Worm (Caenorhabditis elegans) whole organism, L1 larva: Measurements from ENCODE around the gene F09B12.7.

Source experiments
- C04F5.9 ChIP-seq: sonication (generic microtip); optimal IDR thresholded peaks from 2 replicates; lab custom pipeline; 2016; ENCODE audit warnings: missing genetic modification characterization, missing compliant biosample characterization
- C16A3.4 ChIP-seq: fragments of 150-350 bp; optimal IDR thresholded peaks from 2 replicates; lab custom pipeline; 2014; ENCODE audit warnings: missing biosample characterization, missing genetic modification characterization
- C34B4.2 ChIP-seq: sonication (generic microtip); optimal IDR thresholded peaks from 2 replicates; lab custom pipeline; 2017; ENCODE audit warnings: mild to moderate bottlenecking, missing genetic modification characterization, missing compliant biosample characterization
- aha-1 ChIP-seq: fragments of 150-350 bp; optimal IDR thresholded peaks from 2 replicates; lab custom pipeline; 2014; ENCODE audit warnings: missing biosample characterization, missing genetic modification characterization
- alr-1 ChIP-seq: fragments of 200-800 bp; sonication (Bioruptor generic); optimal IDR thresholded peaks from 2 replicates; lab custom pipeline; 2018; ENCODE audit warnings: borderline replicate concordance, mild to moderate bottlenecking, missing genetic modification characterization, missing compliant biosample characterization
- aly-2 ChIP-seq: fragments of 150-350 bp; optimal IDR thresholded peaks from 2 replicates; lab custom pipeline; 2014; ENCODE audit warnings: missing biosample characterization, missing genetic modification characterization
- ceh-90 ChIP-seq: sonication (generic microtip); optimal IDR thresholded peaks from 2 replicates; lab custom pipeline; 2016; ENCODE audit warnings: missing genetic modification characterization, missing compliant biosample characterization
- egl-13 ChIP-seq: sonication (generic microtip); optimal IDR thresholded peaks from 2 replicates; lab custom pipeline; 2016; ENCODE audit warnings: missing genotype, missing genetic modification reagents, missing genetic modification characterization, missing compliant biosample characterization
- egl-27 ChIP-seq, 2 experiments: fragments of 150-350 bp in 1 of 2; sonication (generic microtip); optimal IDR thresholded peaks; 3 replicates each; lab custom pipeline; 2017 to 2018; ENCODE audit warnings: missing biosample characterization in 2 of 2, missing genetic modification characterization in 2 of 2, missing genetic modification reagents in 2 of 2
- elt-3 ChIP-seq, 6 experiments: fragments of 150-350 bp in 1 of 6; sonication (generic microtip); optimal IDR thresholded peaks; 2 replicates each; lab custom pipeline; 2017 to 2018; ENCODE audit warnings: missing biosample characterization in 6 of 6, missing genetic modification characterization in 6 of 6, inconsistent platforms in 1 of 6
- ets-5 ChIP-seq: fragments of 200-800 bp; sonication (Bioruptor generic); IDR thresholded peaks from 2 replicates; pipeline ENCODE4 v1.3.6; 2022; ENCODE audit warnings: missing genetic modification characterization, missing compliant biosample characterization
- fkh-4 ChIP-seq: sonication (generic microtip); optimal IDR thresholded peaks from 2 replicates; lab custom pipeline; 2016; ENCODE audit warnings: missing compliant biosample characterization, missing genetic modification characterization, borderline replicate concordance
- fos-1 ChIP-seq: fragments of 150-350 bp; optimal IDR thresholded peaks from 2 replicates; lab custom pipeline; 2014; ENCODE audit warnings: missing biosample characterization, missing genetic modification characterization
- grh-1 ChIP-seq: fragments of 200-800 bp; sonication (Bioruptor generic); IDR thresholded peaks from 2 replicates; pipeline ENCODE4 v1.3.6; 2022; ENCODE audit warnings: missing genetic modification reagents, missing genetic modification characterization, missing compliant biosample characterization
- hlh-17 ChIP-seq: fragments of 200-800 bp; sonication (Bioruptor generic); optimal IDR thresholded peaks from 2 replicates; lab custom pipeline; 2018; ENCODE audit warnings: missing genetic modification characterization, mild to moderate bottlenecking, missing compliant biosample characterization, moderate library complexity, borderline replicate concordance
- lin-14 ChIP-seq: fragments of 200-800 bp; sonication (Bioruptor generic); optimal IDR thresholded peaks from 2 replicates; lab custom pipeline; 2018; ENCODE audit warnings: mild to moderate bottlenecking, missing genetic modification characterization, moderate library complexity, missing compliant biosample characterization
- lin-35 ChIP-seq, 2 experiments: fragments of 150-350 bp; optimal IDR thresholded peaks; 2 replicates each; lab custom pipeline; 2014; ENCODE audit warnings: missing biosample characterization in 2 of 2, missing genetic modification characterization in 2 of 2, missing genetic modification reagents in 2 of 2
- lin-39 ChIP-seq: fragments of 150-350 bp; optimal IDR thresholded peaks from 2 replicates; lab custom pipeline; 2014; ENCODE audit warnings: missing biosample characterization, missing genetic modification reagents, missing genetic modification characterization
- lir-3 ChIP-seq: sonication (generic microtip); optimal IDR thresholded peaks from 2 replicates; lab custom pipeline; 2016; ENCODE audit warnings: mild to moderate bottlenecking, missing genetic modification characterization, moderate library complexity, missing compliant biosample characterization; ENCODE audit not compliant: poor library complexity
- lsy-2 ChIP-seq, 2 experiments: fragments of 150-350 bp; optimal IDR thresholded peaks; 2 replicates each; lab custom pipeline; 2014; ENCODE audit warnings: missing biosample characterization in 2 of 2, missing genetic modification characterization in 2 of 2
- mdl-1 ChIP-seq, 2 experiments: fragments of 150-350 bp; optimal IDR thresholded peaks; 2 replicates each; lab custom pipeline; 2014 to 2017; ENCODE audit warnings: missing biosample characterization in 2 of 2, missing genetic modification characterization in 2 of 2, inconsistent platforms in 1 of 2
- mef-2 ChIP-seq: fragments of 150-350 bp; optimal IDR thresholded peaks from 2 replicates; lab custom pipeline; 2014; ENCODE audit warnings: missing biosample characterization, missing genetic modification characterization
- mep-1 ChIP-seq: fragments of 150-350 bp; optimal IDR thresholded peaks from 2 replicates; lab custom pipeline; 2014; ENCODE audit warnings: missing biosample characterization, missing genetic modification characterization
- nhr-12 ChIP-seq: sonication (generic microtip); optimal IDR thresholded peaks from 2 replicates; lab custom pipeline; 2017; ENCODE audit warnings: missing biosample characterization, missing genetic modification characterization
- nhr-19 ChIP-seq: fragments of 200-800 bp; sonication (Bioruptor generic); conservative IDR thresholded peaks from 2 replicates; pipeline ENCODE4 v1.3.6; 2022; ENCODE audit warnings: missing genetic modification characterization, missing compliant biosample characterization
- nhr-20 ChIP-seq: sonication (generic microtip); optimal IDR thresholded peaks from 2 replicates; lab custom pipeline; 2016; ENCODE audit warnings: mild to moderate bottlenecking, missing genetic modification characterization, missing compliant biosample characterization
- nhr-237 ChIP-seq: fragments of 150-350 bp; optimal IDR thresholded peaks from 2 replicates; lab custom pipeline; 2014; ENCODE audit warnings: missing biosample characterization, missing genetic modification characterization
- nhr-28 ChIP-seq: fragments of 150-350 bp; optimal IDR thresholded peaks from 2 replicates; lab custom pipeline; 2014; ENCODE audit warnings: missing biosample characterization, missing genetic modification characterization
- nhr-71 ChIP-seq: sonication (generic microtip); optimal IDR thresholded peaks from 2 replicates; lab custom pipeline; 2016; ENCODE audit warnings: mild to moderate bottlenecking, missing genetic modification characterization, moderate library complexity, missing compliant biosample characterization
- nhr-77 ChIP-seq: fragments of 150-350 bp; optimal IDR thresholded peaks from 2 replicates; lab custom pipeline; 2014; ENCODE audit warnings: missing biosample characterization, missing genetic modification characterization
- nhr-84 ChIP-seq: sonication (generic microtip); optimal IDR thresholded peaks from 2 replicates; lab custom pipeline; 2017; ENCODE audit warnings: missing biosample characterization, missing genetic modification characterization
- pag-3 ChIP-seq: sonication (generic microtip); optimal IDR thresholded peaks from 2 replicates; lab custom pipeline; 2017; ENCODE audit warnings: missing genetic modification characterization, mild to moderate bottlenecking, missing compliant biosample characterization, antibody characterized with exemption, borderline replicate concordance; ENCODE audit not compliant: insufficient read depth
- pqm-1 ChIP-seq: sonication (generic microtip); optimal IDR thresholded peaks from 3 replicates; lab custom pipeline; 2017; ENCODE audit warnings: missing biosample characterization, missing genetic modification characterization
- rnt-1 ChIP-seq: sonication (generic microtip); optimal IDR thresholded peaks from 2 replicates; lab custom pipeline; 2016; ENCODE audit warnings: mild to moderate bottlenecking, missing genetic modification characterization, moderate library complexity, missing compliant biosample characterization
- sox-4 ChIP-seq: sonication (generic microtip); optimal IDR thresholded peaks from 2 replicates; lab custom pipeline; 2016; ENCODE audit warnings: missing genetic modification characterization, missing compliant biosample characterization
- tlp-1 ChIP-seq: fragments of 150-350 bp; optimal IDR thresholded peaks from 2 replicates; lab custom pipeline; 2014; ENCODE audit warnings: missing biosample characterization, missing genetic modification characterization
- unc-30 ChIP-seq: sonication (generic microtip); optimal IDR thresholded peaks from 2 replicates; lab custom pipeline; 2017; ENCODE audit warnings: missing biosample characterization, missing genetic modification characterization
- unc-62 ChIP-seq: fragments of 150-350 bp; optimal IDR thresholded peaks from 2 replicates; lab custom pipeline; 2014; ENCODE audit warnings: missing biosample characterization, missing genetic modification reagents, missing genetic modification characterization
- vab-15 ChIP-seq: sonication (generic microtip); optimal IDR thresholded peaks from 2 replicates; lab custom pipeline; 2017; ENCODE audit warnings: missing genotype, mild to moderate bottlenecking, missing genetic modification characterization, missing compliant biosample characterization
- xbp-1 ChIP-seq: sonication (generic microtip); optimal IDR thresholded peaks from 2 replicates; lab custom pipeline; 2016; ENCODE audit warnings: missing genetic modification characterization, missing compliant biosample characterization
- zag-1 ChIP-seq: fragments of 150-350 bp; optimal IDR thresholded peaks from 2 replicates; lab custom pipeline; 2014; ENCODE audit warnings: missing biosample characterization, missing genetic modification characterization
- zip-4 ChIP-seq: fragments of 200-800 bp; sonication (Bioruptor generic); optimal IDR thresholded peaks from 2 replicates; lab custom pipeline; 2018; ENCODE audit warnings: mild to moderate bottlenecking, missing genetic modification characterization, moderate library complexity, missing compliant biosample characterization
- ztf-11 ChIP-seq, 2 experiments: sonication (generic microtip); optimal IDR thresholded peaks; 2 replicates each; lab custom pipeline; 2016 to 2017; ENCODE audit warnings: missing genetic modification characterization in 2 of 2, missing biosample characterization in 1 of 2, missing compliant biosample characterization in 1 of 2

The F09B12.7 gene

ce11 chrX:15077597-15078261 lies 17.1 kb downstream of the F09B12.7 start, which contains the start of the genes H40L08.8, H40L08.2 and H40L08.7 (continued):
- TF ChIP-seq xbp-1 = no peak
- no peak for TF ChIP-seq mep-1 (tag; lab: Kevin White, UChicago)
- peak in 1 of 2 experiments; percentile 56 for TF ChIP-seq lin-35 (GFP tag; optimal IDR thresholded peaks at IDR 0.05; lab: Kevin White, UChicago)
- no peak for TF ChIP-seq vab-15 (tag; lab: Kevin White, UChicago)
- peak; percentile 71 for TF ChIP-seq nhr-71
- TF ChIP-seq rnt-1 = no peak
- no peak for TF ChIP-seq sox-4
- no peak for TF ChIP-seq alr-1 (tag; lab: Kevin White, UChicago)
- TF ChIP-seq nhr-20 (tag; lab: Kevin White, UChicago) = peak; percentile 82
- TF ChIP-seq mdl-1 (tag; optimal IDR thresholded peaks at IDR 0.05; lab: Kevin White, UChicago) = peak in 1 of 2 experiments; percentile 41
- TF ChIP-seq nhr-12 (tag; lab: Kevin White, UChicago) = no peak
- no peak for TF ChIP-seq ztf-11 (tag; optimal IDR thresholded peaks at IDR 0.05; lab: Kevin White, UChicago)
- no peak for TF ChIP-seq tlp-1 (tag; lab: Kevin White, UChicago)
- no peak for TF ChIP-seq lir-3
- no peak for TF ChIP-seq hlh-17
- TF ChIP-seq nhr-28 (tag; lab: Kevin White, UChicago) = no peak
- TF ChIP-seq lin-14 (GFP tag; lab: Kevin White, UChicago) = peak; percentile 74
- no peak for TF ChIP-seq ceh-90 (tag; lab: Kevin White, UChicago)
- TF ChIP-seq ets-5 (GFP tag; lab: Robert Waterston, UW) = no peak
- no peak for TF ChIP-seq nhr-237 (tag; lab: Kevin White, UChicago)
- no peak for TF ChIP-seq lin-39
- no peak for TF ChIP-seq C16A3.4
- peak; percentile 33; the same call in 1 of the 2 replicates for TF ChIP-seq grh-1
- no peak for TF ChIP-seq nhr-77
- TF ChIP-seq mef-2 (tag; lab: Kevin White, UChicago) = no peak
- no peak for TF ChIP-seq pag-3
- no peak for TF ChIP-seq aly-2 (tag; lab: Kevin White, UChicago)
- no peak for TF ChIP-seq fkh-4
- TF ChIP-seq C34B4.2 (tag; lab: Kevin White, UChicago) = no peak
- no peak for TF ChIP-seq zag-1 (tag; lab: Kevin White, UChicago)
- TF ChIP-seq egl-27 (tag; optimal IDR thresholded peaks at IDR 0.05; lab: Kevin White, UChicago) = no peak
- peak in 3 of 6 experiments; percentile 4 to 32 (median 17) for TF ChIP-seq elt-3 (tag; optimal IDR thresholded peaks at IDR 0.05; lab: Kevin White, UChicago)
- no peak for TF ChIP-seq egl-13 (tag; lab: Kevin White, UChicago)
- no peak for TF ChIP-seq unc-30 (tag; lab: Kevin White, UChicago)
- no peak for TF ChIP-seq fos-1 (tag; lab: Kevin White, UChicago)
- no peak for TF ChIP-seq unc-62 (GFP tag; lab: Kevin White, UChicago)
- no peak for TF ChIP-seq pqm-1
- TF ChIP-seq zip-4 = no peak
- no peak for TF ChIP-seq nhr-84 (tag; lab: Kevin White, UChicago)
- no peak for TF ChIP-seq C04F5.9 (tag; lab: Kevin White, UChicago)
- TF ChIP-seq nhr-19 (GFP tag; lab: Robert Waterston, UW) = peak; percentile 48
- TF ChIP-seq aha-1 = no peak
- TF ChIP-seq, all 84 proteins: peak for 16

DNA sequence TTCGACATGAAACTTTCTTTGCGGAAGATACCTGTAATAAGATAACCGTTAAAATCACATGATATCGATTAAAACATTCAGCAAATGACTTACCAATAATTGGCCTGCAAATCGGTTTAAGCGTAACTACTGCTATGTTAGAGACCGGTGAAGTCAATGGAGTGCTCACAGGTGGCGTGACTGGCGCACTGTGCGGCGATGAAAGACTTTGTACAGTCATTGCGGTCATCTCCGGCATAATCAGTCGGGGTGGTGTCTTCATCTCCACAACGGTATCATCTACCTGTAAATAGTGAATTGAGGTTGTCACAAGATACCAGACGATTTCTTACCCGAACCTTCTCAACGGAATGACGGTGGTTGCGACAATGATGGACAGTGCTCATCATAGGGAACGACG lies 18.0 kb downstream of the F09B12.7 start:
- TF ChIP-seq lin-35 (GFP tag; optimal IDR thresholded peaks at IDR 0.05; lab: Kevin White, UChicago) (peak in 1 of 2 experiments; percentile 22), lsy-2 (tag; optimal IDR thresholded peaks at IDR 0.05; lab: Kevin White, UChicago) (no peak)
- TF ChIP-seq, all 84 proteins: peak for 1
